Worm (Caenorhabditis elegans) whole organism, early embryonic: ENCODE measurements around the gene attf-5.

ENCODE experiments used
- aly-1 ChIP-seq: sonication (generic microtip); optimal IDR thresholded peaks from 2 replicates; lab custom pipeline; 2016; ENCODE audit warnings: missing genetic modification characterization, missing compliant biosample characterization
- ama-1 ChIP-seq: fragments of 150-350 bp; optimal IDR thresholded peaks from 2 replicates; lab custom pipeline; 2014
- ceh-13 ChIP-seq: fragments of 200-800 bp; sonication (Bioruptor generic); optimal IDR thresholded peaks from 2 replicates; lab custom pipeline; 2018; ENCODE audit warnings: mild to moderate bottlenecking, missing genetic modification characterization, missing compliant biosample characterization
- ceh-36 ChIP-seq: sonication (generic microtip); optimal IDR thresholded peaks from 2 replicates; lab custom pipeline; 2016; ENCODE audit warnings: missing genetic modification characterization, inconsistent platforms, missing compliant biosample characterization
- ets-7 ChIP-seq: sonication (generic microtip); optimal IDR thresholded peaks from 2 replicates; lab custom pipeline; 2016; ENCODE audit warnings: missing genotype, missing genetic modification characterization, missing compliant biosample characterization
- flt-1 ChIP-seq: fragments of 200-800 bp; sonication (Bioruptor generic); IDR thresholded peaks from 2 replicates; pipeline ENCODE4 v1.3.6; 2022; ENCODE audit warnings: missing genetic modification characterization, missing compliant biosample characterization
- hmg-4 ChIP-seq: fragments of 200-800 bp; sonication (Bioruptor generic); optimal IDR thresholded peaks from 2 replicates; lab custom pipeline; 2018; ENCODE audit warnings: mild to moderate bottlenecking, missing genetic modification characterization, missing compliant biosample characterization
- hnd-1 ChIP-seq: sonication (generic microtip); optimal IDR thresholded peaks from 2 replicates; lab custom pipeline; 2016; ENCODE audit warnings: missing genetic modification characterization, missing compliant biosample characterization
- pes-1 ChIP-seq: fragments of 200-800 bp; sonication (Bioruptor generic); IDR thresholded peaks from 2 replicates; pipeline ENCODE4 v1.3.6; 2022; ENCODE audit warnings: missing genetic modification reagents, missing genetic modification characterization, missing compliant biosample characterization
- scrt-1 ChIP-seq: fragments of 200-800 bp; sonication (Bioruptor generic); IDR thresholded peaks from 2 replicates; pipeline ENCODE4 v1.3.6; 2022; ENCODE audit warnings: missing genetic modification characterization, missing compliant biosample characterization
- sea-1 ChIP-seq: fragments of 200-800 bp; sonication (Bioruptor generic); conservative IDR thresholded peaks from 2 replicates; pipeline ENCODE4 v1.3.6; 2022; ENCODE audit warnings: missing genetic modification characterization, missing compliant biosample characterization
- tbx-11 ChIP-seq: fragments of 200-800 bp; sonication (Bioruptor generic); IDR thresholded peaks from 2 replicates; pipeline ENCODE4 v1.3.6; 2022; ENCODE audit warnings: missing genetic modification characterization, missing compliant biosample characterization
- tbx-37 ChIP-seq: fragments of 200-800 bp; sonication (Bioruptor generic); conservative IDR thresholded peaks from 2 replicates; pipeline ENCODE4 v1.3.6; 2022; ENCODE audit warnings: missing genetic modification reagents, missing genetic modification characterization, missing compliant biosample characterization
- tra-4 ChIP-seq: sonication (generic microtip); optimal IDR thresholded peaks from 2 replicates; lab custom pipeline; 2017; ENCODE audit warnings: missing genetic modification characterization, missing compliant biosample characterization

DNA sequence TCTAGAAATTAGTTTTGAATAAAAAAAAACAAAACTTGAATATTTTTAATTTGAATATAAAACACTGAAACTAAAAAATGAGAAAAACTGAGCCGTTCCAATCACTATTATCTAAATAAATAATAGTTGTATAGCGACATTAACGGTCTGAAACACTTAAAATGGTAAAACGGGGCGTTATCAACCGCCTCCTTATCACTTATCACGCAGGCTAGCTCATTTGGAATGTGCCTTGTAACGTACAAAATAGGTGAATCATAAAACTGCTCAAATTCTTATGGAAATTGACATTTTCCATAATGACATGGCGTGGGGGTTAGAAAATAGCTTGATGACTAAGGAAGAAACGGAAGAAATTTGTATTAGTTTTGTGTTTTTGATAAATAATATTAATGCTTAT, 27.8 kb downstream of the attf-5 start, which contains the start of gene ifd-2:
- TF ChIP-seq ama-1 (lab: Kevin White, UChicago) (no peak), hmg-4 (no peak), tbx-11 (no peak), tra-4 (tag; lab: Kevin White, UChicago) (no peak), flt-1 (no peak), sea-1 (GFP tag; lab: Robert Waterston, UW) (no peak), tbx-37 (no peak), ets-7 (tag; lab: Kevin White, UChicago) (no peak), pes-1 (GFP tag; lab: Robert Waterston, UW) (no peak), aly-1 (tag; lab: Kevin White, UChicago) (no peak), scrt-1 (GFP tag; lab: Robert Waterston, UW) (no peak), ceh-13 (GFP tag; lab: Kevin White, UChicago) (no peak), hnd-1 (tag; lab: Kevin White, UChicago) (no peak), ceh-36 (no peak)
